Fruit fly (Drosophila melanogaster) whole organism, embryonic: ENCODE results near the gene sp3.

Source experiments
- CG8944 ChIP-seq: fragments of 200-800 bp; sonication (Bioruptor generic); optimal IDR thresholded peaks from 3 replicates; lab custom pipeline; 2016; ENCODE audit warnings: missing biosample characterization, missing genetic modification characterization
- sob ChIP-seq: fragments of 200-800 bp; sonication (Bioruptor generic); IDR thresholded peaks from 2 replicates; pipeline ENCODE4 v1.3.6; 2022; ENCODE audit warnings: missing biosample characterization, missing genetic modification characterization

- no peak for TF ChIP-seq sob (GFP tag; lab: Robert Waterston, UW)
- TF ChIP-seq CG8944 (GFP tag; lab: Kevin White, UChicago), result no peak
Observed at dm6 chr3R:21569049-21569448, 48.3 kb downstream of the sp3 start, which contains the start of gene CG15498.
